Worm (Caenorhabditis elegans) whole organism, L2 larva: ENCODE results near the gene acdh-13.

Source experiments
- R02D3.7 ChIP-seq: fragments of 150-350 bp; optimal IDR thresholded peaks from 2 replicates; lab custom pipeline; 2014; ENCODE audit warnings: missing biosample characterization, missing genetic modification characterization
- blmp-1 ChIP-seq: sonication (generic microtip); optimal IDR thresholded peaks from 2 replicates; lab custom pipeline; 2017; ENCODE audit warnings: missing genetic modification characterization, mild to moderate bottlenecking, missing compliant biosample characterization, antibody characterized with exemption, moderate library complexity; ENCODE audit not compliant: insufficient read depth

- TF ChIP-seq blmp-1 (tag; lab: Kevin White, UChicago) (no peak), R02D3.7 (tag; lab: Kevin White, UChicago) (no peak)
Observed at ce11 chrIV:8453178-8453577, 45.4 kb downstream of the acdh-13 start.
